ENCODE assay signal across 4 worm cellular contexts in the genomic region with DNA sequence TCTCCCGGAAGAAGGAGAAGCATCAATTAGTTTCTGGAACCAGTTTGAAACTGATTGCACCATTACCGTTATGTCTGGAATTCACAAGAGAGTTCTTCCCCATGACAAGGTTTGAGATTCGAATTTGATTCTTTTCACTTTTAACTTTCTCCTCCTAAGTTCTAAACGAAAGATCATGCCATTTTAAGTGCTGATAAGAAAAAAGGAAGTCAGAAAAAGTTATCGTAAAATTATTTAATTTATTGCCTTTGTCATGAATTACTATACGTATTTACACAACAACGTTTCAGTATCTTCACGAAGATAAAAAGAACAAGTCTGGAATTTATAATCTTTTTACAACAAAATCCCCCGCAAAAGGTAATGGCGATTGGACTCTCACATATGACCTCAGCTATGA.
TF ChIP-seq lines count a peak whose summit lies in the region.

No protein-coding gene starts in this region.

TF ChIP-seq in whole organism, L2 larva, 48 proteins besides CTCF, POLR2A, EP300 and RAD21:
- no peak for TF ChIP-seq ceh-16 (tag; optimal IDR thresholded peaks at IDR 0.05; lab: Kevin White, UChicago)
- no peak for TF ChIP-seq nhr-237 (tag; optimal IDR thresholded peaks at IDR 0.05; lab: Kevin White, UChicago)
- peak; percentile 44 for TF ChIP-seq fos-1 (tag; optimal IDR thresholded peaks at IDR 0.05; lab: Kevin White, UChicago)
- TF ChIP-seq crh-2 (tag; optimal IDR thresholded peaks at IDR 0.05; lab: Kevin White, UChicago), result peak; percentile 5

TF ChIP-seq in whole organism, L3 larva, 47 proteins besides CTCF, POLR2A, EP300 and RAD21:
- TF ChIP-seq pqm-1 (tag; optimal IDR thresholded peaks at IDR 0.05; lab: Kevin White, UChicago), result peak; percentile 70
- TF ChIP-seq elt-2 (tag; optimal IDR thresholded peaks at IDR 0.05; lab: Kevin White, UChicago), result peak; percentile 53
- no peak for TF ChIP-seq nhr-237 (tag; optimal IDR thresholded peaks at IDR 0.05; lab: Kevin White, UChicago)
- no peak for TF ChIP-seq nhr-43 (tag; optimal IDR thresholded peaks at IDR 0.05; lab: Kevin White, UChicago; ENCODE audit: poor library complexity, severe bottlenecking)

TF ChIP-seq in whole organism, L4 larva, 104 proteins besides CTCF, POLR2A, EP300 and RAD21:
- TF ChIP-seq zfp-3 (GFP tag; conservative IDR thresholded peaks at IDR 0.05; lab: Robert Waterston, UW) (no peak), ZK546.5 (tag; optimal IDR thresholded peaks at IDR 0.05; lab: Kevin White, UChicago) (no peak), Y75B8A.6 (GFP tag; IDR thresholded peaks at IDR 0.05; lab: Robert Waterston, UW) (no peak), nhr-28 (tag; optimal IDR thresholded peaks at IDR 0.05; lab: Kevin White, UChicago) (peak; percentile 30), skn-1 (tag; optimal IDR thresholded peaks at IDR 0.05; lab: Kevin White, UChicago) (no peak), daf-8 (GFP tag; IDR thresholded peaks at IDR 0.05; lab: Robert Waterston, UW) (no peak), nhr-77 (tag; optimal IDR thresholded peaks at IDR 0.05; lab: Kevin White, UChicago) (peak; percentile 24), ctbp-1 (GFP tag; IDR thresholded peaks at IDR 0.05; lab: Robert Waterston, UW) (no peak), cey-2 (tag; optimal IDR thresholded peaks at IDR 0.05; lab: Kevin White, UChicago; ENCODE audit: borderline replicate concordance, insufficient read depth) (no peak), pqm-1 (tag; optimal IDR thresholded peaks at IDR 0.05; lab: Kevin White, UChicago) (peak; percentile 27), dmd-6 (GFP tag; IDR thresholded peaks at IDR 0.05; lab: Robert Waterston, UW) (peak; percentile 43), dve-1 (tag; optimal IDR thresholded peaks at IDR 0.05; lab: Kevin White, UChicago; ENCODE audit: insufficient read depth) (peak; percentile 21), zip-2 (tag; optimal IDR thresholded peaks at IDR 0.05; lab: Kevin White, UChicago) (no peak), nhr-237 (tag; optimal IDR thresholded peaks at IDR 0.05; lab: Kevin White, UChicago) (no peak), saeg-2 (GFP tag; IDR thresholded peaks at IDR 0.05; lab: Robert Waterston, UW) (no peak)

TF ChIP-seq in whole organism, young adult, 124 proteins besides CTCF, POLR2A, EP300 and RAD21:
- no peak for TF ChIP-seq lin-54 (GFP tag; optimal IDR thresholded peaks at IDR 0.05; lab: Kevin White, UChicago)
- TF ChIP-seq nhr-80 (tag; optimal IDR thresholded peaks at IDR 0.05; lab: Kevin White, UChicago), result peak; percentile 37
